Fruit fly (Drosophila melanogaster): Measurements from ENCODE around the gene ham.

The ham gene

DNA sequence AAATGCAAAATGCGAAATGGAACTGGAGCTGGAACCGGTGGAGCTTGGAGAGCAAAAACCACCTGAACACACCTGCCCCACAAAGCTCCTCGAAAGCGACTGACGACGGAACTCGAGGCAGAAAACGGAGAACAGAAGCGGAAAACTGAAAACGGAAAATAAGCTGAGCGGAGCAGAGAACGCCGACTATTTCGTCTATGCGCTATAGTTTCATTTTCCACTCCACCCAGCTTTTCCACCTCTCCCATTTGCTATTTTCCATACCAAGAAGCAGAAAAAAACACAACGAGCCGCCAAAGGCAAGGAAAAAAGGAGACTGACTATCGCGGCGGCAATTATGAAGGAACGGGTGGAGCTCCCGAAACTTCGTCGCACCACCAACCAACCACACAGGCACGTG is at the start of gene ham:
ham (minus strand) TSS at position 101 of the 400 bp plus-strand sequence.
- TF ChIP-seq EcR (GFP tag; optimal IDR thresholded peaks at IDR 0.05) (no peak), Dll (optimal IDR thresholded peaks at IDR 0.05) (no peak), psq (optimal IDR thresholded peaks at IDR 0.05) (no peak), pan (optimal IDR thresholded peaks at IDR 0.05) (no peak), usp (GFP tag; optimal IDR thresholded peaks at IDR 0.05) (no peak), CG8478 (optimal IDR thresholded peaks at IDR 0.05) (no peak)

DNA sequence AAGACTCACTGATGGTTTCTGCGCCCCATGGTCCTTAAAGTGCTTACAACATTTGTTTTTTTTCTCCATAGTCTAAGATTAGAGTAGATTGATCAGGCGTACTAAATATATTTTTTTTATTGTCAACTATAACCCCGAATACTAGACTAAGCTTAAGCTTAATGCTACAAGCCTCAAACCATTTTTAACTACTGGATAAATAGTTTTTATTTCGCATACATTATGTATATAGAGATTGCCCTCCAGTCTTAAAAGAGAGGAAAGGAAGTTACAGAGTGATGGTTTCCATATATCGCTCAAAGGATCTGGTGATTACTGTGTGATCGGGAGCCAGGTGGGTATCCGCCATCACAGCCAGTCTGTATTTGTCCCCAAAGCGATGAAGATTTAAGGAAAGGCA is 48.5 kb upstream of the ham start, which contains the start of gene CG31752:
CG31752 (minus strand) TSS at position 101 of the 400 bp plus-strand sequence.
- TF ChIP-seq EcR (GFP tag; optimal IDR thresholded peaks at IDR 0.05) = no peak
- no peak for TF ChIP-seq CG8478 (optimal IDR thresholded peaks at IDR 0.05)
- no peak for TF ChIP-seq pan (optimal IDR thresholded peaks at IDR 0.05)
- no peak for TF ChIP-seq usp (GFP tag; optimal IDR thresholded peaks at IDR 0.05)
- TF ChIP-seq psq (optimal IDR thresholded peaks at IDR 0.05) = no peak
- no peak for TF ChIP-seq Dll (optimal IDR thresholded peaks at IDR 0.05)

DNA sequence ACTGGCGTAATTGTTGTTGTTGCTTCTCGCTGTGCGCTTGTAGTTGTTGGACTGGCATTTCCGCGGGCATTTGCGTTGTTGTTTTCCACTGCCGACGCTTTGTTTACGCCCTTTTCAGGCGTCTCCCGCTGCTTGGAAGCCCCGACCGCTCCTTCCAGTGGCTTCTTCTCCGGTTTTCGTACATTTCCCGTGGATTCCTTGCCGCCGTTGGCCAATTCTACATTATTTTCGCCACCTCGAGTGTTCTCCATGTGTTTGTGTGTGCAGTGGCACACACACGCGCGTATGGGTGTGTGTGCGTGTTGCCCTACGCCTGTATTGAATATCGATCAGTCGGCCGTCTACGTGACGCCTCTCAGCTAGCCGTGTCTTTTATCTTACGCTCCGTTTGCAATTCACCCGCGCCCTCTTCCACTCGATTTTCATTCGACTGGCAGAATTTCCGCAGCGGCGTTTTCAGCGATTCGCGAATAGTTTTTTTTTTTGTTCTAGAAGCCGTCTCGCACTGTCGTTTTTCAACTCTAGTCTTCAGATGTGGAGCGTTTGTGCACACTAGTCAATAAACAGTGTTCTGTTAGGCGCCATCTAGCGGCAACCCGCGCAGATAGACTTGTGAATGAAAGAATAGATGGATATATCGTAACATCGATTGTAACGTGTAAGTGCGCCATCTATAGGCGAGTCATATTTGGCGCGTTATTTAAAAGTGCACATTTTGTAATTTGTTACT is 46.6 kb upstream of the ham start, which contains the start of gene CG10600:
CG10600 (minus strand) TSS at position 537 of the 730 bp plus-strand sequence.
- TF ChIP-seq usp (GFP tag; optimal IDR thresholded peaks at IDR 0.05) (no peak), pan (optimal IDR thresholded peaks at IDR 0.05) (no peak), psq (optimal IDR thresholded peaks at IDR 0.05) (no peak), Dll (optimal IDR thresholded peaks at IDR 0.05) (no peak), CG8478 (optimal IDR thresholded peaks at IDR 0.05) (no peak), EcR (GFP tag; optimal IDR thresholded peaks at IDR 0.05) (no peak)

DNA sequence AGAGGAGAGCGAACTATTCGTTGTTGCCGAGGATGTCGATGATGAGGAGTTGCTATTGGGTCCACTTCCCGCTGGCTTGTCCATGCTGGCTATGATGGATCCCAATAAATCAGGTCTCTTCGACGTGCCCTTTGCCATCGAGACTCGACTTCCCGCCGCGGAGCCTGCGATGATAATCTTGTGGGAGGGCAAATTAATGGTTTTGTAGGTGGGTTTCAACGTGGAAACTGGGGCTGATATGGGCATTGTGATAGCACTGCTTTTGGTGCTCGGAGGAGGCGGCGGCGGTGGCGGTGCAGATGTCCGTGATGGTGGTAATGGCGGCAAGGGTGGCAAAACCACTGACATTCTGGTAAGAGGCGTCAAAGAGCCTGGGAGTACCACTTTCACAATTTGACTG is 41.8 kb upstream of the ham start:
- no peak for TF ChIP-seq usp (GFP tag; optimal IDR thresholded peaks at IDR 0.05)
- TF ChIP-seq CG8478 (optimal IDR thresholded peaks at IDR 0.05) = no peak
- TF ChIP-seq EcR (GFP tag; optimal IDR thresholded peaks at IDR 0.05) = no peak
- no peak for TF ChIP-seq Dll (optimal IDR thresholded peaks at IDR 0.05)
- TF ChIP-seq pan (optimal IDR thresholded peaks at IDR 0.05) = no peak
- no peak for TF ChIP-seq psq (optimal IDR thresholded peaks at IDR 0.05)

DNA sequence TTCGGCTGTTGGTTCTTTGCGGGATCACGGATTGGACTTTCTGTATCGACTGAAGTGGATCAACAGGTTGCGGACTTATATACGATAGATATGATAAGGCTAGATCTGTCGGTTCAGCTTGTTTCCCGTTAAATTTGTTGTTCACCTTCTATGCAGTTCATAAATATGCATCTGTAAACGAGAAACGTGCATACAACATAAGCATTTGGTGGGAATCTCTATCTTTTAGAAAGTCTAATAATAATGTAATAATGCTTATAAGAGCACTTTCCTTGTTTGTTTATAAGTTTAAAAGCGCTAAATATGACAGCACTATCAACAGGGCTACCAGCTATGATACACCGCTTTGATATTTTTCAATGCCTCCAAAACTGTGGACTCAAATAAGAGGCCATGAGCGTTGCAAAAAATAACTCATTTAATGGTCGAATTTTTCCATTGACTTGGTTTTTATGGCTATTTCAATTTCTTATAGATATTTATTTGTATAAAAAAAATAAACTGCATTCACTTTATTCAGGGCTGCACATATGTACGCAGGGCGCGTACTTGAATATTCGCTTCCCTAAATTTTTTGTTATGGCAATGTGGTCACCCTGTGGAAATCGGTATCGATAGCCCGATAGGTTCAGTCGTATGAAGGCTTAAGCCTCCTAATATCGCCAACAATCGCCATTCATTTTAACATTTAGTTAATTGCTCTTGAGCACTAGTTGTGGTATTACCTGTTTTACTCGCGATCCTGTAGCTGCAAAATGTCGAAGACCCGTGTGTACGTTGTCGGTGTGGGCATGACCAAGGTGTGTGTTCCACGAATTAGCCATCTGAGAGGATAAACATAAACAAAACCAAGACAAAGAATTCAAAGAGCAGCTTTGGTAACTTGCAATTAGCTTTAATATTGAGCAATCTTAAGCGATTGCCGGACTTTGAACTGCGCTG is 38.2 kb upstream of the ham start, which contains the start of the genes CG17597 and ScpX:
CG17597 (minus strand) TSS at position 567 of the 942 bp plus-strand sequence.
ScpX (plus strand) TSS at position 643 of the 942 bp plus-strand sequence.
- no peak for TF ChIP-seq EcR (GFP tag; optimal IDR thresholded peaks at IDR 0.05)
- no peak for TF ChIP-seq Dll (optimal IDR thresholded peaks at IDR 0.05)
- TF ChIP-seq pan (optimal IDR thresholded peaks at IDR 0.05) = no peak
- no peak for TF ChIP-seq CG8478 (optimal IDR thresholded peaks at IDR 0.05)
- TF ChIP-seq usp (GFP tag; optimal IDR thresholded peaks at IDR 0.05) = no peak
- no peak for TF ChIP-seq psq (optimal IDR thresholded peaks at IDR 0.05)

DNA sequence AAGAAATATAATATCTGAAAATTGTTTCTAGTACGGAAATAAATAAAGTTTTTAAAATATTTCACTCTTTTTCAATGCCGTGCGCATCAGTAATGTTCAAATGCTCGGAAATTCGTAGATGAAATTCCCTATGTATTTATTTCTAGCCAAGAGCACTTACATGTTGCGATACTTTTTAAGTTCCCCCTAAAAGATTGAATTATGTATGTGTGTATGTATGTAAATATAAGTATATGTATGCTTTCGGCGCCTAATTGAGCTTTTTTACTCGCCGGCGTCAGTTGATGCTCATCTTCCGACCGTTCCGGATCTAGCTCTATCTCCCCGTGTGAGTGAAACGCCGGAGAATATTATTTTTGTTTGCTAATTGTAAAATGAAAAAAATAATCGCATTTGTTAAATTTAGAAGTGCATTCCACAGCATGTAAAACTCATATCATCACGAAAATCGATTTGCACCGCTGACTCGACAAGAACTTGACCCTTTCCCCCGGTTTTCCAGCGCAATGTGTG is 33.8 kb upstream of the ham start, which contains the start of gene Ugt36E1:
Ugt36E1 (plus strand) TSS at position 275 of the 513 bp plus-strand sequence.
- TF ChIP-seq psq (optimal IDR thresholded peaks at IDR 0.05) = no peak
- TF ChIP-seq pan (optimal IDR thresholded peaks at IDR 0.05) = peak; percentile 30

DNA sequence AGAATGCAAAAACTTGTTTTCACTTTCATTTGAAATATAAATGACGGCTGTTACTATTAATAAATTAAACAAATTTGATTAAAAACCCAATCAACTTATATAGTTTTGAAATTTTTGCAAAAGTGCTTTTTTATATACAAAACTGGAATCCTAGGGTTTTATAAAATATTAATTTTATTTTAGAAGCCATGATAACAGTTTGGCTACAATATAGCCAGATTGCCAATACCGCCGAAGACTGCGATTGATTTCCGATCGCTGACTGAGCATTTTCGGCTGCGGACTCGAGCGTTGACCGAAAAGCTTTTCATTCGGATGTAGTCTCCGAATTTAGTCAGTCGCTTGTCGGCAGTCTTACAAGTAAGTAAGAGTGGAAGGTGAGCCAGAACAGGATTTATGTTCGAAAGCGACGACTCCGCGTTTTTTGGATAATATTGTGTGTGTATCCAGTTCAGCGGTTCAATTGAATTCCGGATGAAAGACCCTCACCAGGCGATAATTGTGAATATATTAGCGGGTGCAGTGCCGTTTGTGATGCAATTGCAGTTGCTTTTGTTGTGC is 30.6 kb upstream of the ham start, which contains the start of gene Ugt36D1:
Ugt36D1 (plus strand) TSS at position 306 of the 561 bp plus-strand sequence.
- TF ChIP-seq EcR (GFP tag; optimal IDR thresholded peaks at IDR 0.05) = peak in 1 of 2 experiments; percentile 21
- no peak for TF ChIP-seq Dll (optimal IDR thresholded peaks at IDR 0.05)

DNA sequence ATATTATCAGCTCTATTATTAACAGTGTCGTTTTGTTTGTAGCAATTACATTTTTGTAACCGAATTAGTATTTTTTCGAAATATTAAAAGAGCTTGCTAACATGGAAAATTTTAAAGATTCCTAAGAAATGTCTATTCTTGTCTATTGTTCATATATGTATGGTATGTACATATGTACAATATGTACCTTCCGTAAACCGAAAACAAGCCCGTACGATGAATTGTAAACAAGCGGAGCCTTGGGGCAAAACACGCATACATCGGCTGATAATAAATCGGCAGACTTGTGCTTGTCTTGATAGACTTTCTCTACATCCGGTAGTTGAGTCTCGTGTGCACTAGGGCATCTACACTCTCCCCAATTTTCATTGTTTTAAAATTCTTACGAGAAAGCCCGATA is 30.1 kb upstream of the ham start:
- TF ChIP-seq usp (GFP tag; optimal IDR thresholded peaks at IDR 0.05) (no peak), CG8478 (optimal IDR thresholded peaks at IDR 0.05) (no peak), Dll (optimal IDR thresholded peaks at IDR 0.05) (no peak), EcR (GFP tag; optimal IDR thresholded peaks at IDR 0.05) (no peak), psq (optimal IDR thresholded peaks at IDR 0.05) (no peak), pan (optimal IDR thresholded peaks at IDR 0.05) (no peak)

DNA sequence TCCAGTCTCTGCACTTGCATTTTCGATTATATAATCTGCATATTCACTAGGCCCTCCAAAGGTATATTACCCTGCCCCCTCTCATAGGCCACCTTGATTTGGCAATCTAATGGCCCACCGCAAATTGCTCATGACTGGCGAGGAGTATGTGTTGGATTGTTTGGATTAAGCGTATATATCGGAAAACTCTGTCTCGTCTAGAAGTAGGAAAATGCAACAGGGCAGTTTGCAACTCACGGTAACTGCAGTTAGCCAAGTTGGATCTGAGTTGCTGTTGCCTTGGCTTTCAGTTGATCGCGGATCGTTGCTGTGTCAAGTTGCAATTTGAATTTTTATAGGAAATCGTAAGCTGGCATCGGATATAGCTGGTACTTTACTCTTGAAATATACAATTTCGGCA is 26.3 kb upstream of the ham start, which contains the start of gene Ugt36F1:
Ugt36F1 (plus strand) TSS at position 301 of the 400 bp plus-strand sequence.
- TF ChIP-seq pan (optimal IDR thresholded peaks at IDR 0.05) = no peak
- no peak for TF ChIP-seq Dll (optimal IDR thresholded peaks at IDR 0.05)

DNA sequence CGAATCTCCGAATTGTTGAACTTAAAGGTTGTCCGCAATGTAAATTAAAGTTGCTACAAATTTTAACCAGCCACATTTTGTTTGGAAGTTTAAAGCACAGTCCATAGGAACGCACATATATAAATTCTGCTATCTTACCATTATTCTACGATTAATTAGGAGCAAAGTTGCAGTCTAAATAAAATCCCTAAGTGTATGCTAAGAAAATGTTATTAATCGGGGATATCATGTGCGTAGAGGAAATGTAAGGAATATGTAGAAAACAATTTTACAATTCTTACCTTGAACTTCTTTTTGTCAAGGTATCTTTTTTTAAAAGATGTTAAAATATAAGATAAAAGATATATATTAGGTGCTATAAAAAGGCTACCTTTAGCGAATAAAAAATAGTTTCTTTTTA is 25.7 kb upstream of the ham start:
- TF ChIP-seq EcR (GFP tag; optimal IDR thresholded peaks at IDR 0.05) (no peak), CG8478 (optimal IDR thresholded peaks at IDR 0.05) (no peak)

DNA sequence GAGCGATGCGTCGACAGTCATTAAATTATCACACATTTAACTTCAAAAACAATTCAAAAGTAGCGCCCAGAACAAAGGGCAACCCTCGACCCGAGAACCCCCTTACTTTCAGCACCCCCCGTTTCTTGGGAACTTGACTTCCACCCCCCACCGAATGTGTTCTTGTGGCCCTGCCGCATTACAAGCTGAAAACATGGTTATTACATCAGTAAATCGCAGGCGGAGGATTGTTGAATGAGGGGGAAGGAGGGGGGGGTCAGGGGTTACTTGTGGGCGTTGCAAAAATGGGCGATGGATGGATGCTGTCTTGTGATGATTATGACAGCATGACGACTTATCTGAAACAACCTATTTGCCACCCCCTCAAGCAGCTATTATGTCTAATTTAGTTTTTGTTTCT is 22.5 kb upstream of the ham start:
- TF ChIP-seq psq (optimal IDR thresholded peaks at IDR 0.05) = no peak
- no peak for TF ChIP-seq pan (optimal IDR thresholded peaks at IDR 0.05)
- TF ChIP-seq Dll (optimal IDR thresholded peaks at IDR 0.05) = no peak
- TF ChIP-seq EcR (GFP tag; optimal IDR thresholded peaks at IDR 0.05) = no peak
- no peak for TF ChIP-seq usp (GFP tag; optimal IDR thresholded peaks at IDR 0.05)
- no peak for TF ChIP-seq CG8478 (optimal IDR thresholded peaks at IDR 0.05)

DNA sequence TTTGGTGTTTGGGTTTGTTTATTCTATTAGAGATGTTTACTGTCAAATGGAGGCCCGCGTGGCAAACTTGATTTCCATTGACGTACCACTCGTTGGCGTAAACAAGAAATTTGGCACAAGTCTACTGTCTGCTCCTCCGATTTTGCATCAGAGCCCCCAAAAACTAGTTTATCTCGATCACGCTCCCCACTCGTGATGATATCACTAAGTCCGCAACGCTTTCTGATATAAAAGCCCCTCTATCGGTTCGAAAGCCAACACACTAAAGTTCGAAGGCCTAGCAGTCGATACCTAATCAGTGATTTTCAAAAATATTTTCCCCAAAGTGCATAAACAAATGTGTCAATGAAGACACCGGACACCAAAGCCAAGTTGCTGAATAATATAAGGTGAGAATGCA is 20.0 kb upstream of the ham start:
- TF ChIP-seq Dll (optimal IDR thresholded peaks at IDR 0.05) (no peak), psq (optimal IDR thresholded peaks at IDR 0.05) (no peak), pan (optimal IDR thresholded peaks at IDR 0.05) (no peak), CG8478 (optimal IDR thresholded peaks at IDR 0.05) (no peak), EcR (GFP tag; optimal IDR thresholded peaks at IDR 0.05) (no peak), usp (GFP tag; optimal IDR thresholded peaks at IDR 0.05) (no peak)
